Fruit fly (Drosophila melanogaster): ENCODE results near the gene CG18302.

- no peak for TF ChIP-seq br (GFP tag; optimal IDR thresholded peaks at IDR 0.05)
- no peak for TF ChIP-seq woc (GFP tag; optimal IDR thresholded peaks at IDR 0.05)
- no peak for TF ChIP-seq psq (GFP tag; optimal IDR thresholded peaks at IDR 0.05)
- TF ChIP-seq Abd-B (GFP tag; optimal IDR thresholded peaks at IDR 0.05) = no peak
- TF ChIP-seq Hr78 (GFP tag; optimal IDR thresholded peaks at IDR 0.05) = no peak
- TF ChIP-seq CrebA (GFP tag; optimal IDR thresholded peaks at IDR 0.05; ENCODE audit: borderline replicate concordance) = no peak
- no peak for TF ChIP-seq sv (GFP tag; optimal IDR thresholded peaks at IDR 0.05)
- no peak for TF ChIP-seq OdsH (GFP tag; optimal IDR thresholded peaks at IDR 0.05)
- TF ChIP-seq fru (GFP tag; optimal IDR thresholded peaks at IDR 0.05) = no peak
- TF ChIP-seq CG9705 (GFP tag; optimal IDR thresholded peaks at IDR 0.05) = no peak
- no peak for TF ChIP-seq Dfd (GFP tag; optimal IDR thresholded peaks at IDR 0.05)
- TF ChIP-seq Myc (optimal IDR thresholded peaks at IDR 0.05) = no peak
- no peak for TF ChIP-seq usp (GFP tag; optimal IDR thresholded peaks at IDR 0.05)
- TF ChIP-seq brk (GFP tag; optimal IDR thresholded peaks at IDR 0.05) = no peak
These were observed 23.3 kb upstream of the CG18302 start for dm6 chr2L:10510843-10511242.

Data from whole organism, wandering third instar larva.